Worm (Caenorhabditis elegans): Measurements from ENCODE around the gene C29E4.17.

C29E4.17 gene

DNA sequence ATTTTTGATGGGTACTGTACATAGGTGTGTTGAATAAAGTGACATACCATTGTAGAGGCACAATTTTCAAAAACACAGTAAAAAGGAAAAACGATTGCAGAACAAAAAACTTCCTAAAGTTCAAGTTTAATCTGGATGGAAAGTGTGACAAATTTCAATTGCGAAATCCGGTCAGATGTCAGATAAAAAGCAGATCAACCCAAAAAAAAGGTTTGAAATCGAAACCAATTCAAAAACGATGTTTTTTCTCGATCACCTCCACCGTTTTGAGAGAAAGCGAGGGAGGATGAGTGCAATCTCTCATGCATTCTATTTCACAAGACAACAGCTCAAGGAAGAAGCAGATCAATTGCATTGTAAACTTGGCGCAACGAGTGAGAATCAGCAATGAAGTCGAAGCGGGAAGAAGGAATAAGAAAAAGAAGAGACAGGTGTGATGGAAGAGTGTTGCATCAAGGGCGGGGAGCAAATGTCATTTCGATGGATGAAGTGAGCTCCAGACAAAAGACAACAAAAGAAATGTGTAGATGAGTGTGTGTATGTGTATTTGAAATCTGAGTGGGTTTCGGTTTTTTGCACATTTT, 42.1 kb upstream of the C29E4.17 start:
- TF ChIP-seq unc-62 (GFP tag; optimal IDR thresholded peaks at IDR 0.05) (no peak), C34F6.9 (tag; optimal IDR thresholded peaks at IDR 0.05) (peak; percentile 49), F13H6.1 (tag; optimal IDR thresholded peaks at IDR 0.05) (peak; percentile 46), mab-5 (tag; optimal IDR thresholded peaks at IDR 0.05) (no peak), nhr-129 (tag; optimal IDR thresholded peaks at IDR 0.05) (peak; percentile 77), lsy-2 (tag; optimal IDR thresholded peaks at IDR 0.05) (peak in 1 of 2 experiments; percentile 26), sma-9 (GFP tag; optimal IDR thresholded peaks at IDR 0.05) (peak; percentile 22), sma-9 (tag; optimal IDR thresholded peaks at IDR 0.05) (no peak), lin-39 (tag; optimal IDR thresholded peaks at IDR 0.05) (no peak), aly-2 (tag; optimal IDR thresholded peaks at IDR 0.05) (no peak), dmd-4 (tag; optimal IDR thresholded peaks at IDR 0.05) (no peak)

ce11 chrIII:7882900-7883299, 39.4 kb upstream of the C29E4.17 start, which contains the start of gene ZK688.9:
ZK688.9 (minus strand) TSS chrIII:7883000.
- TF ChIP-seq nhr-21 (tag; optimal IDR thresholded peaks at IDR 0.05) = no peak

DNA sequence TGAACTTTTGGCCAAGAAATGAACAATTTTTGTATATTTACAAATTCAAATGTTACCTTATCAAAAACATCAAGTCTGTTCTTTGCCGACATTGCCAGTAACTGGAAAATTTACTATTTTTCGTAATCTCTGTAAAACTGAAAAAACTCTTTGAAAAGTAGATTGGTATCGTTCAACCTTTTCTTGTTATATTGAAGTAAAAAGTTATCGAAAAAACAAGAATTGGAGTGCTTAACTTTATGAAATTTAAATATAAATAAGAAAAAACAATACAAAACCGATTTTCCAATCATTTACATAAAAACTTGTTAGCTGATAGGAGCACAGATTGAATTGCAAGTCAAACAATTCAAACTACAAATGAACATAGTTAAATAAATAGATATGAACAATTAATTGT, 37.4 kb upstream of the C29E4.17 start, which contains the start of gene ZK688.11:
TSS of gene ZK688.11 (minus strand) at position 101 of the 400 bp plus-strand sequence.
- no peak for TF ChIP-seq mab-5 (tag; optimal IDR thresholded peaks at IDR 0.05)
- no peak for TF ChIP-seq gmeb-1 (tag; optimal IDR thresholded peaks at IDR 0.05)
- no peak for TF ChIP-seq sma-3 (GFP tag; optimal IDR thresholded peaks at IDR 0.05)
- no peak for TF ChIP-seq zag-1 (tag; optimal IDR thresholded peaks at IDR 0.05)
- no peak for TF ChIP-seq unc-55 (GFP tag; optimal IDR thresholded peaks at IDR 0.05)
- no peak for TF ChIP-seq fos-1 (tag; optimal IDR thresholded peaks at IDR 0.05)
- TF ChIP-seq lsy-2 (tag; optimal IDR thresholded peaks at IDR 0.05) = no peak
- TF ChIP-seq lin-13 (GFP tag; optimal IDR thresholded peaks at IDR 0.05) = no peak
- no peak for TF ChIP-seq egl-27 (tag; optimal IDR thresholded peaks at IDR 0.05)
- TF ChIP-seq ztf-11 (tag; optimal IDR thresholded peaks at IDR 0.05) = no peak
- TF ChIP-seq lin-11 (tag; optimal IDR thresholded peaks at IDR 0.05) = no peak
- TF ChIP-seq blmp-1 (tag; optimal IDR thresholded peaks at IDR 0.05; ENCODE audit: insufficient read depth) = no peak
- no peak for TF ChIP-seq nhr-129 (tag; optimal IDR thresholded peaks at IDR 0.05)
- TF ChIP-seq mdl-1 (tag; optimal IDR thresholded peaks at IDR 0.05) = no peak

DNA sequence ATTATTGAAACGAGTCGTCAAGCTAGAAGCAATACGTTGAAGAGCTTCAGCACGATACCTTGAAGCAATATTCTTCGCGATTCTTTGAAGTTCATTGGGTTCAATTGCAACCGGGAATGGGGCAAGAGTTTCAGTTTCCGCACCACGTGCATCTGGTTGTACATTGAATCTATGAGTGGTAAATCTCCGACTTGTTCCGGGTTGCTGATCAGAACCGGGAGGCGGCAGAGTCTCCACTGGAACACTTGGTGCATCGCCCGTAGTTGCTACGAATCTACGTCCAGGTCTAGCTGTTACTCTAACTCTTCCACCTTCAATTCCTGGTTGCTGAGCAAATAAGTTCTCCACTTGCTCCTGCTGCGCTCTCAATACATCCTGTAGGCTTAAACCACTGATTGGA, 33.3 kb upstream of the C29E4.17 start:
- no peak for TF ChIP-seq sma-9 (GFP tag; optimal IDR thresholded peaks at IDR 0.05)
- no peak for TF ChIP-seq sma-9 (tag; optimal IDR thresholded peaks at IDR 0.05)
- no peak for TF ChIP-seq unc-39 (tag; optimal IDR thresholded peaks at IDR 0.05)
- TF ChIP-seq blmp-1 (tag; optimal IDR thresholded peaks at IDR 0.05; ENCODE audit: insufficient read depth) = no peak
- no peak for TF ChIP-seq nhr-129 (tag; optimal IDR thresholded peaks at IDR 0.05)
- TF ChIP-seq gmeb-1 (tag; optimal IDR thresholded peaks at IDR 0.05) = no peak
- TF ChIP-seq ama-1 (optimal IDR thresholded peaks at IDR 0.05) = no peak
- TF ChIP-seq nhr-11 (tag; optimal IDR thresholded peaks at IDR 0.05) = no peak
- no peak for TF ChIP-seq ztf-1 (GFP tag; conservative IDR thresholded peaks at IDR 0.05)
- no peak for TF ChIP-seq nhr-6 (tag; optimal IDR thresholded peaks at IDR 0.05)
- no peak for TF ChIP-seq ztf-11 (tag; optimal IDR thresholded peaks at IDR 0.05)
- no peak for TF ChIP-seq C34F6.9 (tag; optimal IDR thresholded peaks at IDR 0.05)
- no peak for TF ChIP-seq nhr-25 (tag; optimal IDR thresholded peaks at IDR 0.05)
- TF ChIP-seq sma-3 (GFP tag; optimal IDR thresholded peaks at IDR 0.05) = no peak
- no peak for TF ChIP-seq ceh-82 (tag; optimal IDR thresholded peaks at IDR 0.05)
- TF ChIP-seq crh-2 (tag; optimal IDR thresholded peaks at IDR 0.05) = no peak
- no peak for TF ChIP-seq Y55F3AM.14 (GFP tag; optimal IDR thresholded peaks at IDR 0.05)
- no peak for TF ChIP-seq nhr-12 (tag; optimal IDR thresholded peaks at IDR 0.05)
- no peak for TF ChIP-seq egl-27 (tag; optimal IDR thresholded peaks at IDR 0.05)

ce11 chrIII:7891573-7892306, 30.6 kb upstream of the C29E4.17 start, which contains the start of the genes ZK688.5 and fahd-1:
ZK688.5 (minus strand) TSS chrIII:7891623.
fahd-1 (plus strand) TSS chrIII:7892256.
- TF ChIP-seq ztf-4 (tag; optimal IDR thresholded peaks at IDR 0.05) (peak; percentile 18), C34F6.9 (tag; optimal IDR thresholded peaks at IDR 0.05) (peak; percentile 87), sma-9 (GFP tag; optimal IDR thresholded peaks at IDR 0.05) (peak; percentile 84), sma-9 (tag; optimal IDR thresholded peaks at IDR 0.05) (no peak), sem-4 (tag; optimal IDR thresholded peaks at IDR 0.05) (peak; percentile 67), crh-2 (tag; optimal IDR thresholded peaks at IDR 0.05) (peak; percentile 85), mdl-1 (tag; optimal IDR thresholded peaks at IDR 0.05) (peak; percentile 52 to 80), zag-1 (tag; optimal IDR thresholded peaks at IDR 0.05) (peak; percentile 16), blmp-1 (tag; optimal IDR thresholded peaks at IDR 0.05; ENCODE audit: insufficient read depth) (peak; percentile 87), mbf-1 (tag; optimal IDR thresholded peaks at IDR 0.05) (no peak), egl-27 (tag; optimal IDR thresholded peaks at IDR 0.05) (peak; percentile 37), nhr-25 (tag; optimal IDR thresholded peaks at IDR 0.05) (peak; percentile 88), sma-3 (GFP tag; optimal IDR thresholded peaks at IDR 0.05) (peak; percentile 70), nhr-21 (tag; optimal IDR thresholded peaks at IDR 0.05) (peak; percentile 77), lin-39 (tag; optimal IDR thresholded peaks at IDR 0.05) (no peak), nhr-129 (tag; optimal IDR thresholded peaks at IDR 0.05) (peak; percentile 82), nhr-6 (tag; optimal IDR thresholded peaks at IDR 0.05) (no peak), snpc-4 (tag; optimal IDR thresholded peaks at IDR 0.05) (peak; percentile 47), ceh-82 (tag; optimal IDR thresholded peaks at IDR 0.05) (no peak), ztf-11 (tag; optimal IDR thresholded peaks at IDR 0.05) (no peak), lin-11 (tag; optimal IDR thresholded peaks at IDR 0.05) (no peak), ama-1 (optimal IDR thresholded peaks at IDR 0.05) (peak; percentile 35), unc-55 (GFP tag; optimal IDR thresholded peaks at IDR 0.05) (peak; percentile 78), mab-5 (tag; optimal IDR thresholded peaks at IDR 0.05) (no peak), lsy-2 (tag; optimal IDR thresholded peaks at IDR 0.05) (peak; percentile 60 to 69), peb-1 (tag; optimal IDR thresholded peaks at IDR 0.05) (no peak), gmeb-1 (tag; optimal IDR thresholded peaks at IDR 0.05) (peak; percentile 65), fos-1 (tag; optimal IDR thresholded peaks at IDR 0.05) (peak; percentile 93), F13H6.1 (tag; optimal IDR thresholded peaks at IDR 0.05) (peak; percentile 87), lin-13 (GFP tag; optimal IDR thresholded peaks at IDR 0.05) (peak; percentile 34)
